Worm (Caenorhabditis elegans) whole organism, midembryonic: ENCODE measurements around the gene ZK354.9.
"Not testable (repeated sequence)": the region's sequence is repeated elsewhere in the genome, so short reads cannot be mapped to it uniquely, and the experiment has no call there.

ENCODE experiments used
- T22C8.4 ChIP-seq: fragments of 200-800 bp; sonication (Bioruptor generic); IDR thresholded peaks from 2 replicates; pipeline ENCODE4 v1.3.6; 2022; ENCODE audit warnings: missing genetic modification characterization, missing compliant biosample characterization
- cog-1 ChIP-seq: sonication (generic microtip); optimal IDR thresholded peaks from 2 replicates; lab custom pipeline; 2016; ENCODE audit warnings: missing genetic modification characterization, missing compliant biosample characterization
- flt-1 ChIP-seq: fragments of 200-800 bp; sonication (Bioruptor generic); IDR thresholded peaks from 2 replicates; pipeline ENCODE4 v1.3.6; 2022; ENCODE audit warnings: missing genetic modification characterization, missing compliant biosample characterization
- klf-2 ChIP-seq: fragments of 200-800 bp; sonication (Bioruptor generic); conservative IDR thresholded peaks from 2 replicates; pipeline ENCODE4 v1.3.6; 2022; ENCODE audit warnings: missing genetic modification reagents, missing genetic modification characterization, missing compliant biosample characterization
- med-1 ChIP-seq: sonication (generic microtip); optimal IDR thresholded peaks from 2 replicates; lab custom pipeline; 2017; ENCODE audit warnings: missing genetic modification characterization, mild to moderate bottlenecking, missing compliant biosample characterization, antibody characterized with exemption, missing genetic modification reagents; ENCODE audit not compliant: insufficient read depth
- ref-1 ChIP-seq: fragments of 200-800 bp; sonication (Bioruptor generic); conservative IDR thresholded peaks from 2 replicates; pipeline ENCODE4 v1.3.6; 2022; ENCODE audit warnings: missing genetic modification reagents, missing genetic modification characterization, missing compliant biosample characterization
- tab-1 ChIP-seq: fragments of 200-800 bp; sonication (Bioruptor generic); IDR thresholded peaks from 2 replicates; pipeline ENCODE4 v1.3.6; 2022; ENCODE audit warnings: missing genetic modification characterization, missing compliant biosample characterization
- ztf-23 ChIP-seq: fragments of 200-800 bp; sonication (Bioruptor generic); IDR thresholded peaks from 2 replicates; pipeline ENCODE4 v1.3.6; 2022; ENCODE audit warnings: missing genetic modification reagents, missing genetic modification characterization, missing compliant biosample characterization
- ztf-29 ChIP-seq: fragments of 200-800 bp; sonication (Bioruptor generic); IDR thresholded peaks from 2 replicates; pipeline ENCODE4 v1.3.6; 2022; ENCODE audit warnings: missing genetic modification reagents, missing genetic modification characterization, missing compliant biosample characterization

The ZK354.9 gene

DNA sequence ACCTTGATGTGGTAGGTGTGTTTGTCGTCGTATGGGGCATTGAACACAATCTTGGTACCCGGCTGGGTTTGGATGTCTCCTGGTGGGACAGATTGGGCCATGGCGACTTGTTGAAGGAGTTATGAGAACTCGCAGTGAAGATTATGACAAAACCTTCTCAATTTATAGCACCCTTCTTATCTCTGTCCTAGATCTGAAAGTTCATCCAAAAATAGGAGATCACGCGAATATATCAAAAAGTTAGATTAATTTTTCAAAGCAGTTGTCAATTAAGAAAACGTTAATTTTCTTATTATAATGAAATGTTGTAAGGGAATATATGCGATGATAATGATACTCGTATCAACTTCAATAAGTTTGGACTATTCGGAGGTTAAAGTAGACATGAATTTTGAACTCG, 12.7 kb downstream of the ZK354.9 start, which contains the start of gene msp-51:
TSS of gene msp-51 (minus strand) at position 101 of the 400 bp plus-strand sequence.
- not testable (repeated sequence) for TF ChIP-seq ztf-29 (GFP tag; lab: Robert Waterston, UW); cog-1 (tag; lab: Kevin White, UChicago); med-1

DNA sequence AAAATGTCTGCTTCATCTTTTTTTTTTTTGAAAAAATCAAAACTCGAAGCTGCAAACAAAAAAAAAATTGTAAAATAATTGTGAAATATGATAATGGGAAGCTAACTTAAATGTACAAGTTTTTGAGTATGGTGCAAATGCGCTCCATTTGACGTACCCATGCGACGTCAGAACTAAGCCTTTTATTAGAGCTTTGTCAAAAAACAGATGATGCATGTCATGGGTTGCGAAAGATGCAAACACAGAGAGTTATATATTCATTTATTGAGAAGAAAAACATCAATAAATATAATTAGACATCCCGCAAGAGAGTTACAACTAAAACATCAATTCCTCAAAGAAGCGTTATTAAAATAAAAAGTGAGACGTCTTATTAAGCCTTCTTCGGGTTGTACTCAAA, 13.5 kb downstream of the ZK354.9 start:
- TF ChIP-seq cog-1 (tag; lab: Kevin White, UChicago): no peak

DNA sequence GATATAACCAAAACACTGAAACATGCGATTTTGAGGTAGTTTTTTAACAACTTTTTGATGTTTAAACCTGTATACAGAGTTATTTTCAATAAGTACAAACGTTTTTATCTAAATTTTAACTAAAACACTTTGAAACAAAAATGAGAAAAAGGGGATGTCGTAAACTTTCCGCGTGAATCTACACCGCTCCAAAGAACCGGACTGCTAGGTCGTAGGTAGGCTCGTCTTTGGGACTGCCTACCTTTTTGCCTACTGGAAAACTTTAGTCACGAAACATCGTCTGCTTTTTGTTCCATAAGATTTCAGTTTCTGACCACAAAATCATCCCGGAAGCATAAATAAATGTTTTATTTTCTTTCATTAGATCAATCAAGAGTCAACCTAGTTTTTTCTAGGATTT, 16.7 kb downstream of the ZK354.9 start:
- no peak for TF ChIP-seq tab-1 (GFP tag; lab: Robert Waterston, UW)
- no peak for TF ChIP-seq klf-2 (GFP tag; lab: Robert Waterston, UW)
- TF ChIP-seq T22C8.4 (GFP tag; lab: Robert Waterston, UW): no peak
- TF ChIP-seq cog-1 (tag; lab: Kevin White, UChicago): no peak
- TF ChIP-seq ztf-23 (GFP tag; lab: Robert Waterston, UW): no peak
- no peak for TF ChIP-seq ref-1 (GFP tag; lab: Robert Waterston, UW)
- TF ChIP-seq ztf-29 (GFP tag; lab: Robert Waterston, UW): no peak
- TF ChIP-seq flt-1: no peak
- TF ChIP-seq med-1: no peak

DNA sequence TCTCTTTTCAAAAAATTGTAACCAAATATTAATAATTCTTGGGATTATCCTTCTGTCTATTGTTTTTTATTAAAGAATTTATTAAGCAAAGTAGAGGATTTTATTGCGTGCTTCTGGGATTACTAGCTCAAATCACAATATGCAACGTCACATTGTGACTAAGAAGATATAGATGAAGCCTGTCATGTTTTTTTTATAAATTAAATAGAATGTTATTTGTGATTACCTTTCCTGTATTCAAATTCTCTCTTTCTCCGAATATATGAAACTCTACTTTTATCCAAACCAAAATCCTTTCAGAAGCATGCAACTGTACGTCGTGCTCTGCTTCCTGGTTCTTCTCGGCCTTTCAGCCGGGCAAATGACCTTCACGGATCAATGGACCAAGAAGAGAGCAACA, 17.4 kb downstream of the ZK354.9 start, which contains the start of gene nlp-47:
TSS of gene nlp-47 (plus strand) at position 301 of the 400 bp plus-strand sequence.
- TF ChIP-seq tab-1 (GFP tag; lab: Robert Waterston, UW) (no peak), ztf-29 (GFP tag; lab: Robert Waterston, UW) (no peak), klf-2 (GFP tag; lab: Robert Waterston, UW) (no peak), ztf-23 (GFP tag; lab: Robert Waterston, UW) (no peak), ref-1 (GFP tag; lab: Robert Waterston, UW) (no peak), flt-1 (no peak), T22C8.4 (GFP tag; lab: Robert Waterston, UW) (no peak), med-1 (no peak), cog-1 (tag; lab: Kevin White, UChicago) (no peak)

DNA sequence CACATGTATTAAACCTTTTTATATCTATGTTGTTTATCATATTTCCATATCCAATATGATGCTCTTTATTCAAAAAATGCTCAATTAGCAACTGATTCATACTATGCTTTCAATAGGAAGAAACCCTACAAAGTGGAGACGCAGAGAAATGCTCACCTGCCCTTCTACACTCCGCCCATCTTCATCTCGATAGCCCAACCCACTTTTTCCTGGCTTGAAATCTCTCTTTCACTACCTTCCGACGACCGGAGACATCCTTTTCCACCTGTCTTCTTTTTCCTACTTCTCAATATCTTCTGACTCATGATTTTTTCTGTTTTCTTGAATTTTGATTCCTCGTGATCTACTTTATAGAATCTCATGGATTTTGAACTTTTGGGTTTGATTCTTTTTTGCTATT, 19.0 kb downstream of the ZK354.9 start:
- TF ChIP-seq T22C8.4 (GFP tag; lab: Robert Waterston, UW): no peak
- no peak for TF ChIP-seq flt-1
- TF ChIP-seq ref-1 (GFP tag; lab: Robert Waterston, UW): no peak
- TF ChIP-seq ztf-23 (GFP tag; lab: Robert Waterston, UW): no peak
- no peak for TF ChIP-seq ztf-29 (GFP tag; lab: Robert Waterston, UW)
- TF ChIP-seq tab-1 (GFP tag; lab: Robert Waterston, UW): no peak
- TF ChIP-seq klf-2 (GFP tag; lab: Robert Waterston, UW): no peak
- TF ChIP-seq med-1: no peak
- TF ChIP-seq cog-1 (tag; lab: Kevin White, UChicago): no peak

DNA sequence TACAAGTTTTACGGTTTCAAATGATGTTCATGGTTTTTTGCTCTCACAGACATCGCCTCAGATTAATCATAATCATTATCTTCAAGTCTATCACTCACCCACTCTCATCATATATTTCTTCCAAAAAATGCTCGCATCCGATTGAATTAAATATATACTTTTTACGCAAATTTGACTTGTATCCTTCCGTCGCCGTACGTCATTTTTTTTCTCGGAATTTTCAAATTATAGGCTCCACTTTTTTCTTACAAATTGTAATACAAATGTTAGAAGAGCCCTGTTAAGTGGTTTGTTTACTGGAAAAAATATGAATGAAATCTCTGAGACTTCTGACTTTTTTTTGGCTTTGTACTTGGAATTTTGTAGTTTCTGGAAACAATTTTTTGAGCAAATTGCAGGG, 20.8 kb downstream of the ZK354.9 start:
- no peak for TF ChIP-seq ztf-29 (GFP tag; lab: Robert Waterston, UW)
- no peak for TF ChIP-seq tab-1 (GFP tag; lab: Robert Waterston, UW)
- no peak for TF ChIP-seq ztf-23 (GFP tag; lab: Robert Waterston, UW)

DNA sequence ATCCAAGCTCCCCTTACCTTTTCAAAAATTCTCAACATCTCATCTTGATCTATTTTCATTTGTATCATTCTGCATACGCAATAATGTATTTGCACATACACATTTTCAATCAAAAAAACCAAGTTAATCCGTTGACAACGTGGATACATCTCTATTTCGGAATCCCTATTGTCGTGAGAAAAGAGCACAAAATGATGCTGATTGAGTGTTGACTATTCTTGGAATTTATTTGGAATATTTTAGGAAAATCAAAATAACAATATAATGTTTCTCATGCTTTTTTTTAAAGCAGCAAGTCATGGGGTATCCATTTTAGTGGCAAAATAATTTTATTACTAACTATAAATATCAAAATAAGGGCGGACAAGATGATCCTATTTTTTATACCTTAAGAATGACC, 26.5 kb downstream of the ZK354.9 start:
- TF ChIP-seq tab-1 (GFP tag; lab: Robert Waterston, UW) (no peak), med-1 (no peak), cog-1 (tag; lab: Kevin White, UChicago) (no peak), ztf-29 (GFP tag; lab: Robert Waterston, UW) (no peak), T22C8.4 (GFP tag; lab: Robert Waterston, UW) (no peak), klf-2 (GFP tag; lab: Robert Waterston, UW) (no peak), flt-1 (no peak), ref-1 (GFP tag; lab: Robert Waterston, UW) (no peak), ztf-23 (GFP tag; lab: Robert Waterston, UW) (no peak)

DNA sequence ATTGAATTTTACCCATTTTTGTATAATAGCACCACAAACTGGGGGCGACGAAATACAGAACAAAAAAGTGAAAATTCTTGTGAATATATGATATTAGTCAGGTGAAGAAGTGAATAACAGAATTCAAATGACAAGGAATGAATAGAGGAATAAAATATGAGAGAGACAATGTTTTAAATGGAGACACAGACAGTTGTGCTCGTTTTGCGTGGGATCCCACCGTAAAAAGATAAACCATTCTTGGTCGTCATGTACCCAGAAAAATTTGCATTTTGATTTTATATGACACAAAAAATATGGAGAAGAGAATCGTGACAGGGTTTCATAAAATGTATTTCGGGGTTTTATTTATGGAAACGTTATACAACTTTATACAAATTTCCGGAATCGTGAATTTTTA, 30.2 kb downstream of the ZK354.9 start, which contains the start of gene F36H12.17:
TSS of gene F36H12.17 (minus strand) at position 101 of the 400 bp plus-strand sequence.
- TF ChIP-seq klf-2 (GFP tag; lab: Robert Waterston, UW): no peak
- TF ChIP-seq ref-1 (GFP tag; lab: Robert Waterston, UW): no peak
- TF ChIP-seq flt-1: no peak
- TF ChIP-seq ztf-23 (GFP tag; lab: Robert Waterston, UW): no peak

DNA sequence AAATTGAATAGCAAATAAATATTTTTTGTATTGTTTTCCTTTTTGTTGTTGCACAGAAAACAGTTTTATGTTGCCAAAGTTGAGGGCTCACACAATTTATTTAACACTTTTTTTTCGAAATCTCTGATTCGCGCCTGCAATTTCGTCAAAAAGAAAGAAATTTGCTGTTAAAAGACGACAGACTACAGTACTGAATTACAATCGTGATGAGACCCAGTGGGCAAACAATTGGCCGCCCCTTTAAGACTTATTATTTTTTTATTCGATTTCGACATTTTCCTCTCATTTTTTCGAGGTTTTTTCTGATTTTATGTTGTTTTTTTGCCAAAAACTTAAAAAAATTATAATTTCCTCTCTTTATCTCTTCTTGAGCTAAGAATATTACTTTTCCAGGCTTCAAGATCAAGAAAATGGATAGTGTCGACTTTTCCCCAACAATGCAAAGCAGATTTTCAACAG, 33.8 kb downstream of the ZK354.9 start, which contains the start of gene slfl-4:
TSS of gene slfl-4 (plus strand) at position 409 of the 459 bp plus-strand sequence.
- TF ChIP-seq tab-1 (GFP tag; lab: Robert Waterston, UW) (no peak), T22C8.4 (GFP tag; lab: Robert Waterston, UW) (no peak), ztf-23 (GFP tag; lab: Robert Waterston, UW) (no peak), ref-1 (GFP tag; lab: Robert Waterston, UW) (no peak), med-1 (no peak), ztf-29 (GFP tag; lab: Robert Waterston, UW) (no peak), klf-2 (GFP tag; lab: Robert Waterston, UW) (no peak), cog-1 (tag; lab: Kevin White, UChicago) (no peak)

DNA sequence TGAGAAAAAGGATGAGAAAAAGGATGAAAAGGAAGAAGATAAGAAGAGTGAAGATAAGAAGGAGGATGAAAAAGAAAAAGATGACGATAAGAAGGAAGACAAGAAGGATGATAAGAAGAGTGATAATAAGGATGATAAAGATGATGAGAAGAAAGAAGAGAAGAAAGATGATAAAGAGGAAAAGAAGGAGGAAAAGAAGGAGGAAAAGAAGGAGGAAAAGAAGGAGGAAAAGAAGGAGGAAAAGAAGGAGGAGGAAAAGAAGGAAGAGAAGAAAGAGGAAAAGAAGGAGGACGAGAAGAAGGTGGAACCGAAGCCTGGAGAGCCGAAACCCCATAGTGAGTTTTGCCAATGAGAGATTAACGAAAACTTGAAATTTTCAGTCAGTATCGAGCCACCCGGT, 34.6 kb downstream of the ZK354.9 start:
- TF ChIP-seq T22C8.4 (GFP tag; lab: Robert Waterston, UW): no peak
- TF ChIP-seq flt-1: no peak
- no peak for TF ChIP-seq med-1
- no peak for TF ChIP-seq ztf-29 (GFP tag; lab: Robert Waterston, UW)
- no peak for TF ChIP-seq cog-1 (tag; lab: Kevin White, UChicago)
- TF ChIP-seq tab-1 (GFP tag; lab: Robert Waterston, UW): no peak
- TF ChIP-seq klf-2 (GFP tag; lab: Robert Waterston, UW): no peak
- no peak for TF ChIP-seq ztf-23 (GFP tag; lab: Robert Waterston, UW)
- no peak for TF ChIP-seq ref-1 (GFP tag; lab: Robert Waterston, UW)
